Fruit fly (Drosophila melanogaster): ENCODE results near the gene vari.
A peak's percentile ranks its signal among the peaks of the same experiment; 100 is the strongest.

- TF ChIP-seq CG32121 (GFP tag; IDR thresholded peaks at IDR 0.05) (peak; percentile 77), EcR (GFP tag; optimal IDR thresholded peaks at IDR 0.05) (no peak), CG10348 (GFP tag; IDR thresholded peaks at IDR 0.05) (no peak), Pif1A (GFP tag; optimal IDR thresholded peaks at IDR 0.05) (peak; percentile 74), gl (tag; optimal IDR thresholded peaks at IDR 0.05) (peak; percentile 28), fd96Ca (GFP tag; IDR thresholded peaks at IDR 0.05) (peak; percentile 35; the same call in 1 of the 3 replicates), Ets98B (GFP tag; IDR thresholded peaks at IDR 0.05) (peak; percentile 65)
Observed at dm6 chr2L:20761951-20762538, 34.8 kb downstream of the vari start.

Measured in whole organism, pupa.